Worm (Caenorhabditis elegans) whole organism, late embryonic: ENCODE results near the gene F45E1.1.

Experiments
- Y22D7AL.16 ChIP-seq: sonication (generic microtip); optimal IDR thresholded peaks from 2 replicates; lab custom pipeline; 2016; ENCODE audit warnings: missing genetic modification characterization, missing compliant biosample characterization
- ceh-19 ChIP-seq: fragments of 200-800 bp; sonication (Bioruptor generic); optimal IDR thresholded peaks from 2 replicates; lab custom pipeline; 2018; ENCODE audit warnings: mild to moderate bottlenecking, missing genetic modification characterization, missing compliant biosample characterization
- ceh-2 ChIP-seq: sonication (generic microtip); optimal IDR thresholded peaks from 2 replicates; lab custom pipeline; 2016; ENCODE audit warnings: missing genotype, missing genetic modification characterization, missing compliant biosample characterization
- ceh-48 ChIP-seq: sonication (generic microtip); optimal IDR thresholded peaks from 2 replicates; lab custom pipeline; 2016; ENCODE audit warnings: missing genetic modification characterization, inconsistent platforms, missing compliant biosample characterization
- ets-4 ChIP-seq: sonication (generic microtip); optimal IDR thresholded peaks from 2 replicates; lab custom pipeline; 2016; ENCODE audit warnings: missing genetic modification characterization, missing compliant biosample characterization
- fkh-10 ChIP-seq: fragments of 150-350 bp; optimal IDR thresholded peaks from 2 replicates; lab custom pipeline; 2014; ENCODE audit warnings: missing biosample characterization, missing genetic modification reagents, missing genetic modification characterization
- lin-11 ChIP-seq: fragments of 200-800 bp; sonication (Bioruptor generic); optimal IDR thresholded peaks from 2 replicates; lab custom pipeline; 2018; ENCODE audit warnings: mild to moderate bottlenecking, missing genetic modification characterization, missing compliant biosample characterization
- nfya-1 ChIP-seq: sonication (generic microtip); optimal IDR thresholded peaks from 2 replicates; lab custom pipeline; 2017; ENCODE audit warnings: missing genetic modification characterization, mild to moderate bottlenecking, missing compliant biosample characterization, antibody characterized with exemption, moderate library complexity
- pag-3 ChIP-seq: sonication (generic microtip); optimal IDR thresholded peaks from 2 replicates; lab custom pipeline; 2016; ENCODE audit warnings: missing compliant biosample characterization, missing genetic modification characterization, borderline replicate concordance
- pha-2 ChIP-seq: sonication (generic microtip); optimal IDR thresholded peaks from 2 replicates; lab custom pipeline; 2017; ENCODE audit warnings: mild to moderate bottlenecking, missing genetic modification characterization, missing compliant biosample characterization
- tbx-2 ChIP-seq: sonication (generic microtip); optimal IDR thresholded peaks from 2 replicates; lab custom pipeline; 2016; ENCODE audit warnings: missing genetic modification characterization, missing compliant biosample characterization

DNA sequence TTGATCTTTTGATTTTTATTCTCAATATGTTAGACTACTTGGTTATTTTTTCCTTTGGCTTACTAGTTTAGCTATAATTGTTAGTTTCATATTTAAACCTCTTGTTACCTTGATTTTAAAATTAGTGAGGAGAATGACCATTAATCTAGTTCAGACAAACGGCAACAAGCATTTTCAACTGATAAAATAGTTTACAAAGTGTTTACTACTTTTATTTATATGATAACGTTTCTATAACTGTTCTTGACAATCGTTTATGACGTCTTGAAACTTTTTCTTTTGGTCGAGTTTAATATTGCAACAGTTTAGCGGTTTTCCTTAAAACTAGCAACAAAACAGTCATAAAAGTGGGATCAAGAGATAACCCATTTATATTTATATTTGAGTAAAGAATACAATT, 27.7 kb upstream of the F45E1.1 start:
- no peak for TF ChIP-seq pha-2 (tag; lab: Kevin White, UChicago)
- TF ChIP-seq nfya-1 (tag; lab: Kevin White, UChicago): no peak
- no peak for TF ChIP-seq pag-3
- no peak for TF ChIP-seq tbx-2 (tag; lab: Kevin White, UChicago)
- no peak for TF ChIP-seq ceh-48
- TF ChIP-seq ceh-19 (GFP tag; lab: Kevin White, UChicago): no peak
- no peak for TF ChIP-seq Y22D7AL.16 (tag; lab: Kevin White, UChicago)
- TF ChIP-seq fkh-10 (GFP tag; lab: Kevin White, UChicago): no peak
- TF ChIP-seq ets-4 (tag; lab: Kevin White, UChicago): no peak
- no peak for TF ChIP-seq lin-11
- TF ChIP-seq ceh-2 (tag; lab: Kevin White, UChicago): no peak
